Fruit fly (Drosophila melanogaster): ENCODE data around the gene CG17350.

The CG17350 gene

DNA sequence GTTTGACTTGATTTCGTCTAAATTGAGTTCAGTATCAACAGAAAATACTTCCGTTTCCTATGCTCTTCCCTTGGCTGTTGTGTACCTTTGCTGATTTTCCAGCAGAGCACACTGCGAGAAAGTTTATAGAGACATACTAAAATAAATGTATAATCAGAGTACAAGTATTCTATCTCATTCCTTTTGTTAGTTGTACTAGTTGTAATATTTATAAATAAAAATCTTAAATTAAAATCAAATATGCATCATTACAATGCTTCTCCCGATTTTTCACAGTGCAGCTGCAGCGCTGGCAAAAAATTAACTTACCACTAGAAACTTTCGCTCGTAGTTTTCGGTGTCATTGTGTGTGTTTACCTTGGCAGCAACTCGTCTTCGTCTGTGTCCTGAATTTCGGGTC, 45.7 kb upstream of the CG17350 start (continued):
- TF ChIP-seq Ets21C (GFP tag; optimal IDR thresholded peaks at IDR 0.05): no peak
- no peak for TF ChIP-seq dsx (GFP tag; optimal IDR thresholded peaks at IDR 0.05; ENCODE audit: poor library complexity, severe bottlenecking)
- TF ChIP-seq CG3919 (GFP tag; optimal IDR thresholded peaks at IDR 0.05): peak; percentile 4
- TF ChIP-seq Eip93F (GFP tag; optimal IDR thresholded peaks at IDR 0.05): no peak
- no peak for TF ChIP-seq CG1621 (tag; optimal IDR thresholded peaks at IDR 0.05)
- TF ChIP-seq pdm3 (GFP tag; optimal IDR thresholded peaks at IDR 0.05): peak; percentile 19
- TF ChIP-seq CG11762 (GFP tag; optimal IDR thresholded peaks at IDR 0.05; ENCODE audit: insufficient read depth): no peak
- TF ChIP-seq cyc (GFP tag; optimal IDR thresholded peaks at IDR 0.05): no peak
- TF ChIP-seq Hr4 (GFP tag; optimal IDR thresholded peaks at IDR 0.05): peak; percentile 53
- TF ChIP-seq lz (GFP tag; optimal IDR thresholded peaks at IDR 0.05): no peak
- TF ChIP-seq topi (GFP tag; optimal IDR thresholded peaks at IDR 0.05): no peak
- no peak for TF ChIP-seq Sox102F (GFP tag; optimal IDR thresholded peaks at IDR 0.05)
- TF ChIP-seq dac (GFP tag; optimal IDR thresholded peaks at IDR 0.05): no peak
- no peak for TF ChIP-seq CG11294 (GFP tag; IDR thresholded peaks at IDR 0.05)
- TF ChIP-seq Hr38 (GFP tag; optimal IDR thresholded peaks at IDR 0.05): no peak
- TF ChIP-seq CG16779 (tag; optimal IDR thresholded peaks at IDR 0.05): no peak

dm6 chr2L:19337971-19338732, 42.6 kb upstream of the CG17350 start:
- TF ChIP-seq CG16779 (tag; optimal IDR thresholded peaks at IDR 0.05) (no peak), CG11902 (GFP tag; optimal IDR thresholded peaks at IDR 0.05) (no peak), esn (GFP tag; optimal IDR thresholded peaks at IDR 0.05) (no peak), fkh (GFP tag; optimal IDR thresholded peaks at IDR 0.05) (no peak), Ets21C (GFP tag; optimal IDR thresholded peaks at IDR 0.05) (no peak), CG8119 (GFP tag; IDR thresholded peaks at IDR 0.05) (no peak), CG11294 (GFP tag; IDR thresholded peaks at IDR 0.05) (no peak), CG3919 (GFP tag; optimal IDR thresholded peaks at IDR 0.05) (no peak), CG8319 (GFP tag; optimal IDR thresholded peaks at IDR 0.05) (no peak), CG10669 (GFP tag; optimal IDR thresholded peaks at IDR 0.05) (no peak), CG4318 (GFP tag; optimal IDR thresholded peaks at IDR 0.05) (no peak), eg (GFP tag; IDR thresholded peaks at IDR 0.05) (no peak), topi (GFP tag; optimal IDR thresholded peaks at IDR 0.05) (no peak), ss (GFP tag; optimal IDR thresholded peaks at IDR 0.05) (no peak), dsx (GFP tag; optimal IDR thresholded peaks at IDR 0.05; ENCODE audit: poor library complexity, severe bottlenecking) (no peak), Smox (GFP tag; optimal IDR thresholded peaks at IDR 0.05) (no peak), Hr39 (GFP tag; optimal IDR thresholded peaks at IDR 0.05) (no peak), CG9139 (GFP tag; optimal IDR thresholded peaks at IDR 0.05) (no peak)

- TF ChIP-seq ss (GFP tag; optimal IDR thresholded peaks at IDR 0.05): no peak
These were observed 41.7 kb upstream of the CG17350 start for dm6 chr2L:19339023-19339422.

DNA sequence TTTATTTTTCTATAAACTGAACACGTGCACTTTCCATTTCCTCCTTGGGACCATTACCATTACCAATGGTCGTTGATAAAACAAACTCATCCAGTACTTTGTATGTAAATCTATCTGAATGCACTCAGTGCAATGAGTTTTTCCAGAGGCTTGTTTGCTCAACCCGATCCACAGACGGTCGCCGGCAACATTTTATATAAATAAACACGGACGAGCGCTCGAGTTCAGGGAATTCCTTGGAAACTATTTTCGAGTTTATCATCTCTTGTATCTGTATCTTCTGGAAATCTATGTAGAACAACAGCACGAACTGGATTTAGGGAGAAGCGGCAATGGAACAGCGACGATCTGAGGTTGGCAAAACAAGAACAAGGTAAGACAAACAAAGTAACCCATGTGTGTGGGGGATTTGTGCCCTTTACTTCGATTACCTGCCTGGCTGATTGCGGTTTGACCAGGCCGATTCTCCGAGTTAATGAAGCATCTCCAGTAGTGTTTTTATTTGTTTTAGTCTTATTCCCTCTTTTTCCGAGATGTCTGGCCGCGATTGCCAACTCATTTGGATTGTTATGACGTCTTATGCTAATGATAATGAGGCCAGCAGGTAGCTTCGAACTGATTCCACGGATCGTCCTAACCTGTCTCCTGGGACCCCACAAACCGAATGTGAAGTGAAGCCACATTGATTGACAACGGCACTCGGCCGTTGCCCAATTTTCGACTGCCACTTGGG, 39.5 kb upstream of the CG17350 start:
- TF ChIP-seq fkh (GFP tag; optimal IDR thresholded peaks at IDR 0.05) (peak; percentile 42), CG7368 (GFP tag; optimal IDR thresholded peaks at IDR 0.05) (no peak), dsx (GFP tag; optimal IDR thresholded peaks at IDR 0.05; ENCODE audit: poor library complexity, severe bottlenecking) (peak; percentile 56)

DNA sequence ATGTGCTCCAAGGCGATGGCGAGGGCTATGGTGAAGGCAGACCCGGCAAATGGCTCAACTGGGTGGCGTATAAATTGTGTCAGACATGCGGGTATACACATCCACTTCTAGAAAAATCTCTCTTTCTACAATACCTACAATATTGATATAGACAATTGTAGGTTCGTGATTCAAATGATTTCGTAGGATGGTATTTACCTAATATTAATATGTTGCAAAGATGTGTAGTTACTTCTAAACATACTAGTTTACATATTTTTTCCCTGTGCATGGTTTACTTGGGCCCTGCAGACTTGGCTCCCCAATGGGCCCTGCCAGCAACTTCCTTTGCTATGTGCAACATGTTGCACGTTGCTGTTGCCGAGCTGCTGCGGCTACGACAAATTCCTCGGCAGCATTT, 38.7 kb upstream of the CG17350 start:
- TF ChIP-seq ss (GFP tag; optimal IDR thresholded peaks at IDR 0.05): peak; percentile 77 to 86
- peak; percentile 66 for TF ChIP-seq CG4318 (GFP tag; optimal IDR thresholded peaks at IDR 0.05)
- TF ChIP-seq CG6276 (GFP tag; optimal IDR thresholded peaks at IDR 0.05): peak; percentile 68
- no peak for TF ChIP-seq vri (GFP tag; optimal IDR thresholded peaks at IDR 0.05)
- TF ChIP-seq pdm3 (GFP tag; optimal IDR thresholded peaks at IDR 0.05): peak; percentile 86
- TF ChIP-seq salr (GFP tag; optimal IDR thresholded peaks at IDR 0.05): peak; percentile 82 to 85
- TF ChIP-seq CG11762 (GFP tag; optimal IDR thresholded peaks at IDR 0.05; ENCODE audit: insufficient read depth): peak; percentile 78
- peak; percentile 76 for TF ChIP-seq CG6792 (GFP tag; optimal IDR thresholded peaks at IDR 0.05)
- peak; percentile 90 for TF ChIP-seq dsx (GFP tag; optimal IDR thresholded peaks at IDR 0.05; ENCODE audit: poor library complexity, severe bottlenecking)
- peak; percentile 34 for TF ChIP-seq lz (GFP tag; optimal IDR thresholded peaks at IDR 0.05)
- peak; percentile 82 for TF ChIP-seq OdsH (GFP tag; optimal IDR thresholded peaks at IDR 0.05)
- TF ChIP-seq Sox15 (GFP tag; optimal IDR thresholded peaks at IDR 0.05): peak; percentile 31
- TF ChIP-seq Eip75B (GFP tag; optimal IDR thresholded peaks at IDR 0.05): peak; percentile 91
- no peak for TF ChIP-seq Blimp-1 (GFP tag; optimal IDR thresholded peaks at IDR 0.05)
- peak; percentile 83 for TF ChIP-seq Gug (GFP tag; IDR thresholded peaks at IDR 0.05)
- peak; percentile 36 for TF ChIP-seq topi (GFP tag; optimal IDR thresholded peaks at IDR 0.05)
- TF ChIP-seq Sox14 (GFP tag; optimal IDR thresholded peaks at IDR 0.05): peak; percentile 89
- peak; percentile 75 for TF ChIP-seq CG7368 (GFP tag; optimal IDR thresholded peaks at IDR 0.05)
- peak; percentile 9 for TF ChIP-seq svp (GFP tag)

Data from whole organism, prepupa.